Worm (Caenorhabditis elegans) whole organism, L4 larva: ENCODE data around the gene D1046.18.
A peak's percentile ranks its signal among the peaks of the same experiment; 100 is the strongest.

Experiments
- F49E8.2 ChIP-seq: sonication (generic microtip); optimal IDR thresholded peaks from 2 replicates; lab custom pipeline; 2016; ENCODE audit warnings: missing compliant biosample characterization, mild to moderate bottlenecking, missing genetic modification characterization, borderline replicate concordance
- T20F7.1 ChIP-seq: fragments of 200-800 bp; sonication (Bioruptor generic); optimal IDR thresholded peaks from 2 replicates; lab custom pipeline; 2018; ENCODE audit warnings: mild to moderate bottlenecking, missing genetic modification characterization, missing compliant biosample characterization
- Y5F2A.4 ChIP-seq: fragments of 200-800 bp; sonication (Bioruptor generic); optimal IDR thresholded peaks from 2 replicates; lab custom pipeline; 2018; ENCODE audit warnings: mild to moderate bottlenecking, missing genetic modification characterization, missing compliant biosample characterization
- aha-1 ChIP-seq: fragments of 150-350 bp; peaks from one replicate; lab custom pipeline; 2014; ENCODE audit warnings: missing biosample characterization, missing genetic modification characterization
- ama-1 ChIP-seq: fragments of 150-350 bp; optimal IDR thresholded peaks from 2 replicates; lab custom pipeline; 2014; ENCODE audit warnings: inconsistent platforms, mixed read lengths
- ceh-32 ChIP-seq: sonication (generic microtip); optimal IDR thresholded peaks from 2 replicates; lab custom pipeline; 2016; ENCODE audit warnings: mild to moderate bottlenecking, missing genetic modification characterization, missing compliant biosample characterization; ENCODE audit not compliant: poor library complexity
- ceh-82 ChIP-seq: sonication (generic microtip); optimal IDR thresholded peaks from 2 replicates; lab custom pipeline; 2017; ENCODE audit warnings: missing biosample characterization, missing genetic modification characterization
- daf-12 ChIP-seq: fragments of 150-350 bp; optimal IDR thresholded peaks from 2 replicates; lab custom pipeline; 2014; ENCODE audit warnings: missing biosample characterization, missing genetic modification reagents, missing genetic modification characterization
- daf-16 ChIP-seq, 3 experiments: sonication (generic microtip); optimal IDR thresholded peaks; 2 replicates each; lab custom pipeline; 2016 to 2017; ENCODE audit warnings: missing genetic modification characterization in 3 of 3, missing genetic modification reagents in 3 of 3, mild to moderate bottlenecking in 2 of 3, missing compliant biosample characterization in 2 of 3, missing biosample characterization in 1 of 3, moderate library complexity in 1 of 3
- dve-1 ChIP-seq: sonication (generic microtip); optimal IDR thresholded peaks from 2 replicates; lab custom pipeline; 2017; ENCODE audit warnings: antibody characterized with exemption, mild to moderate bottlenecking, missing genetic modification characterization, missing compliant biosample characterization; ENCODE audit not compliant: insufficient read depth
- egl-27 ChIP-seq: sonication (generic microtip); optimal IDR thresholded peaks from 3 replicates; lab custom pipeline; 2017; ENCODE audit warnings: missing biosample characterization, missing genetic modification reagents, missing genetic modification characterization
- hif-1 ChIP-seq, 2 experiments: sonication (generic microtip); optimal IDR thresholded peaks; 2 replicates each; lab custom pipeline; 2016 to 2017; ENCODE audit warnings: missing compliant biosample characterization in 2 of 2, missing genetic modification characterization in 2 of 2, missing genetic modification reagents in 2 of 2, missing genotype in 2 of 2, mild to moderate bottlenecking in 1 of 2
- hlh-11 ChIP-seq: fragments of 200-800 bp; sonication (Bioruptor generic); optimal IDR thresholded peaks from 2 replicates; lab custom pipeline; 2018; ENCODE audit warnings: mild to moderate bottlenecking, missing genetic modification characterization, missing compliant biosample characterization
- hlh-30 ChIP-seq: sonication (generic microtip); optimal IDR thresholded peaks from 2 replicates; lab custom pipeline; 2017; ENCODE audit warnings: antibody characterized with exemption, mild to moderate bottlenecking, missing genetic modification characterization, missing compliant biosample characterization; ENCODE audit not compliant: insufficient read depth
- hmg-1.1 ChIP-seq: fragments of 200-800 bp; sonication (Bioruptor generic); IDR thresholded peaks from 2 replicates; pipeline ENCODE4 v1.3.6; 2022; ENCODE audit warnings: missing genetic modification reagents, missing genetic modification characterization, missing compliant biosample characterization
- jun-1 ChIP-seq: fragments of 150-350 bp; optimal IDR thresholded peaks from 2 replicates; lab custom pipeline; 2014; ENCODE audit warnings: missing biosample characterization, missing genetic modification reagents, missing genetic modification characterization
- lin-29 ChIP-seq: fragments of 200-800 bp; sonication (Bioruptor generic); IDR thresholded peaks from 2 replicates; pipeline ENCODE4 v1.3.6; 2022; ENCODE audit warnings: missing genetic modification reagents, missing genetic modification characterization, missing compliant biosample characterization
- lir-3 ChIP-seq: sonication (generic microtip); optimal IDR thresholded peaks from 2 replicates; lab custom pipeline; 2016; ENCODE audit warnings: mild to moderate bottlenecking, missing genetic modification characterization, missing compliant biosample characterization
- madf-9 ChIP-seq: fragments of 200-800 bp; sonication (Bioruptor generic); conservative IDR thresholded peaks from 2 replicates; pipeline ENCODE4 v1.3.6; 2022; ENCODE audit warnings: missing genetic modification reagents, missing genetic modification characterization, missing compliant biosample characterization
- mdl-1 ChIP-seq, 2 experiments: fragments of 150-350 bp in 1 of 2; sonication (generic microtip) in 1 of 2; optimal IDR thresholded peaks; 2 replicates each; lab custom pipeline; 2014 to 2017; ENCODE audit warnings: missing biosample characterization in 2 of 2, missing genetic modification characterization in 2 of 2
- mxl-3 ChIP-seq: fragments of 200-800 bp; sonication (Bioruptor generic); optimal IDR thresholded peaks from 2 replicates; lab custom pipeline; 2018; ENCODE audit warnings: mild to moderate bottlenecking, missing genetic modification characterization, missing compliant biosample characterization
- nhr-10 ChIP-seq: fragments of 150-350 bp; optimal IDR thresholded peaks from 2 replicates; lab custom pipeline; 2014; ENCODE audit warnings: missing biosample characterization, missing genetic modification characterization
- nhr-11 ChIP-seq: fragments of 150-350 bp; optimal IDR thresholded peaks from 2 replicates; lab custom pipeline; 2014; ENCODE audit warnings: missing biosample characterization, missing genetic modification characterization
- nhr-111 ChIP-seq: fragments of 200-800 bp; sonication (Bioruptor generic); optimal IDR thresholded peaks from 2 replicates; lab custom pipeline; 2018; ENCODE audit warnings: mild to moderate bottlenecking, missing genetic modification characterization, missing compliant biosample characterization
- nhr-25 ChIP-seq: sonication (generic microtip); optimal IDR thresholded peaks from 2 replicates; lab custom pipeline; 2017; ENCODE audit warnings: missing genetic modification characterization, mild to moderate bottlenecking, missing compliant biosample characterization, antibody characterized with exemption, moderate library complexity, borderline replicate concordance; ENCODE audit not compliant: insufficient read depth
- nhr-41 ChIP-seq: fragments of 200-800 bp; sonication (Bioruptor generic); IDR thresholded peaks from 2 replicates; pipeline ENCODE4 v1.3.6; 2022; ENCODE audit warnings: missing genetic modification reagents, missing genetic modification characterization, missing compliant biosample characterization
- nhr-42 ChIP-seq: fragments of 200-800 bp; sonication (Bioruptor generic); IDR thresholded peaks from 2 replicates; pipeline ENCODE4 v1.3.6; 2022; ENCODE audit warnings: missing genetic modification characterization, missing compliant biosample characterization
- nhr-48 ChIP-seq: sonication (generic microtip); optimal IDR thresholded peaks from 2 replicates; lab custom pipeline; 2016; ENCODE audit warnings: mild to moderate bottlenecking, missing genetic modification characterization, missing compliant biosample characterization
- nhr-77 ChIP-seq: fragments of 150-350 bp; optimal IDR thresholded peaks from 2 replicates; lab custom pipeline; 2014; ENCODE audit warnings: missing biosample characterization, missing genetic modification characterization
- rbr-2 ChIP-seq: sonication (generic microtip); optimal IDR thresholded peaks from 2 replicates; lab custom pipeline; 2016; ENCODE audit warnings: missing genotype, missing genetic modification characterization, missing compliant biosample characterization
- sdz-12 ChIP-seq: fragments of 200-800 bp; sonication (Bioruptor generic); optimal IDR thresholded peaks from 2 replicates; lab custom pipeline; 2018; ENCODE audit warnings: mild to moderate bottlenecking, missing genetic modification characterization, missing compliant biosample characterization
- set-16 ChIP-seq: fragments of 200-800 bp; sonication (Bioruptor generic); IDR thresholded peaks from 2 replicates; pipeline ENCODE4 v1.3.6; 2022; ENCODE audit warnings: missing genetic modification reagents, missing genetic modification characterization, missing compliant biosample characterization
- skn-1 ChIP-seq: fragments of 150-350 bp; optimal IDR thresholded peaks from 2 replicates; lab custom pipeline; 2014; ENCODE audit warnings: missing biosample characterization, missing genetic modification characterization
- snpc-1.2 ChIP-seq: fragments of 200-800 bp; sonication (Bioruptor generic); IDR thresholded peaks from 2 replicates; pipeline ENCODE4 v1.3.6; 2022; ENCODE audit warnings: missing genetic modification reagents, missing genetic modification characterization, missing compliant biosample characterization
- snpc-4 ChIP-seq: fragments of 150-350 bp; optimal IDR thresholded peaks from 2 replicates; lab custom pipeline; 2014; ENCODE audit warnings: missing biosample characterization, missing genetic modification characterization
- vab-7 ChIP-seq: fragments of 200-800 bp; sonication (Bioruptor generic); IDR thresholded peaks from 2 replicates; pipeline ENCODE4 v1.3.6; 2022; ENCODE audit warnings: missing genetic modification reagents, missing genetic modification characterization, missing compliant biosample characterization
- zfp-3 ChIP-seq: fragments of 200-800 bp; sonication (Bioruptor generic); conservative IDR thresholded peaks from 2 replicates; pipeline ENCODE4 v1.3.6; 2022; ENCODE audit warnings: missing genetic modification reagents, missing genetic modification characterization, missing compliant biosample characterization
- zip-11 ChIP-seq: fragments of 200-800 bp; sonication (Bioruptor generic); IDR thresholded peaks from 2 replicates; pipeline ENCODE4 v1.3.6; 2022; ENCODE audit warnings: missing genetic modification characterization, missing compliant biosample characterization
- ztf-7 ChIP-seq: fragments of 150-350 bp; optimal IDR thresholded peaks from 2 replicates; lab custom pipeline; 2014; ENCODE audit warnings: missing biosample characterization, missing genetic modification characterization

The D1046.18 gene

ce11 chrIV:8973249-8973958 is 43.4 kb downstream of the D1046.18 start, which contains the start of gene C53B4.3 (continued):
- TF ChIP-seq snpc-1.2 (GFP tag; lab: Robert Waterston, UW) = peak; percentile 31; the same call in 1 of the 2 replicates
- no peak for TF ChIP-seq daf-12 (tag; lab: Kevin White, UChicago)
- no peak for TF ChIP-seq snpc-4 (tag; lab: Kevin White, UChicago)
- TF ChIP-seq lin-29 (GFP tag; lab: Robert Waterston, UW) = no peak
- TF ChIP-seq sdz-12 (GFP tag; lab: Kevin White, UChicago) = no peak
- no peak for TF ChIP-seq lir-3 (tag; lab: Kevin White, UChicago)
- TF ChIP-seq Y5F2A.4 = no peak
- TF ChIP-seq ceh-82 (tag; lab: Kevin White, UChicago) = no peak
- no peak for TF ChIP-seq zfp-3 (GFP tag; lab: Robert Waterston, UW)
- peak in 1 of 2 experiments; percentile 77 for TF ChIP-seq hif-1 (tag; optimal IDR thresholded peaks at IDR 0.05; lab: Kevin White, UChicago)
- peak; percentile 29 for TF ChIP-seq ztf-7
- peak; percentile 14 for TF ChIP-seq mxl-3 (GFP tag; lab: Kevin White, UChicago)
- TF ChIP-seq set-16 (GFP tag; lab: Robert Waterston, UW) = no peak
- peak; percentile 87 for TF ChIP-seq aha-1 (tag; lab: Kevin White, UChicago)
- no peak for TF ChIP-seq vab-7 (GFP tag; lab: Robert Waterston, UW)
- no peak for TF ChIP-seq ama-1 (lab: Kevin White, UChicago)
- no peak for TF ChIP-seq egl-27 (tag; lab: Kevin White, UChicago)
- peak; percentile 56 for TF ChIP-seq T20F7.1
- peak; percentile 23 for TF ChIP-seq dve-1 (tag; lab: Kevin White, UChicago)
- peak in 1 of 2 experiments; percentile 32 for TF ChIP-seq mdl-1 (tag; optimal IDR thresholded peaks at IDR 0.05; lab: Kevin White, UChicago)
- no peak for TF ChIP-seq nhr-10
- peak; percentile 59 for TF ChIP-seq rbr-2 (tag; lab: Kevin White, UChicago)
- no peak for TF ChIP-seq nhr-77 (tag; lab: Kevin White, UChicago)
- no peak for TF ChIP-seq nhr-42 (GFP tag; lab: Robert Waterston, UW)
- TF ChIP-seq zip-11 (GFP tag; lab: Robert Waterston, UW) = no peak
- TF ChIP-seq jun-1 (tag; lab: Kevin White, UChicago) = no peak
- peak; percentile 49 for TF ChIP-seq nhr-48

- no peak for TF ChIP-seq nhr-41 (GFP tag; lab: Robert Waterston, UW)
- peak in 1 of 2 experiments; percentile 24 for TF ChIP-seq daf-16 (GFP tag; optimal IDR thresholded peaks at IDR 0.05; lab: Kevin White, UChicago)
- TF ChIP-seq daf-16 (tag; optimal IDR thresholded peaks at IDR 0.05; lab: Kevin White, UChicago) = no peak
- peak; percentile 58 for TF ChIP-seq aha-1 (tag; lab: Kevin White, UChicago)
- peak; percentile 61 for TF ChIP-seq nhr-11
- peak; percentile 25 for TF ChIP-seq hlh-11 (tag; lab: Kevin White, UChicago)
- TF ChIP-seq hlh-30 (tag; lab: Kevin White, UChicago) = peak; percentile 14
- TF ChIP-seq nhr-111 (GFP tag; lab: Kevin White, UChicago) = no peak
- no peak for TF ChIP-seq rbr-2 (tag; lab: Kevin White, UChicago)
- no peak for TF ChIP-seq skn-1 (tag; lab: Kevin White, UChicago)
These were observed 44.7 kb downstream of the D1046.18 start for ce11 chrIV:8974543-8975330.

- TF ChIP-seq F49E8.2 (tag; lab: Kevin White, UChicago) (no peak), madf-9 (GFP tag; lab: Robert Waterston, UW) (no peak), nhr-25 (tag; lab: Kevin White, UChicago) (no peak), ceh-32 (tag; lab: Kevin White, UChicago) (no peak), hmg-1.1 (GFP tag; lab: Robert Waterston, UW) (no peak)
These were observed 45.2 kb downstream of the D1046.18 start, which contains the start of gene pdzd-8 for ce11 chrIV:8975331-8975625. Gene pdzd-8, plus strand, starts transcription at chrIV:8975526.
